Fruit fly (Drosophila melanogaster) whole organism, pupa: ENCODE results near the gene Daxx.

Experiments
- CG10348 ChIP-seq: fragments of 200-800 bp; sonication (Bioruptor generic); IDR thresholded peaks from 2 replicates; pipeline ENCODE4 v1.3.6; 2022; ENCODE audit warnings: missing biosample characterization, missing genetic modification characterization
- CG12605 ChIP-seq: fragments of 200-800 bp; sonication (Bioruptor generic); IDR thresholded peaks from 2 replicates; pipeline ENCODE4 v1.3.6; 2022; ENCODE audit warnings: missing biosample characterization, missing genetic modification characterization
- CG13204 ChIP-seq: fragments of 200-800 bp; sonication (Bioruptor generic); optimal IDR thresholded peaks from 2 replicates; lab custom pipeline; 2018; ENCODE audit warnings: missing biosample characterization, mild to moderate bottlenecking, missing genetic modification characterization, moderate library complexity
- CG14655 ChIP-seq: fragments of 200-800 bp; sonication (Bioruptor generic); optimal IDR thresholded peaks from 3 replicates; lab custom pipeline; 2017; ENCODE audit warnings: mild to moderate bottlenecking, missing biosample characterization, missing genetic modification reagents, missing genetic modification characterization
- CG15710 ChIP-seq: fragments of 200-800 bp; sonication (Bioruptor generic); optimal IDR thresholded peaks from 2 replicates; lab custom pipeline; 2018; ENCODE audit warnings: missing biosample characterization, mild to moderate bottlenecking, missing genetic modification characterization, moderate library complexity
- CG17806 ChIP-seq: fragments of 200-800 bp; sonication (Bioruptor generic); optimal IDR thresholded peaks from 2 replicates; lab custom pipeline; 2018; ENCODE audit warnings: missing biosample characterization, mild to moderate bottlenecking, missing genetic modification characterization, moderate library complexity
- CG32121 ChIP-seq: fragments of 200-800 bp; sonication (Bioruptor generic); IDR thresholded peaks from 2 replicates; pipeline ENCODE4 v1.3.6; 2022; ENCODE audit warnings: missing biosample characterization, missing genetic modification characterization
- CG34367 ChIP-seq: fragments of 200-800 bp; sonication (Bioruptor generic); optimal IDR thresholded peaks from 2 replicates; lab custom pipeline; 2018; ENCODE audit warnings: missing biosample characterization, mild to moderate bottlenecking, missing genetic modification characterization
- CG4496 ChIP-seq: fragments of 200-800 bp; sonication (Bioruptor generic); IDR thresholded peaks from 3 replicates; pipeline ENCODE4 v1.3.6; 2022; ENCODE audit warnings: missing biosample characterization, missing genetic modification characterization
- CG8159 ChIP-seq: fragments of 200-800 bp; sonication (Bioruptor generic); optimal IDR thresholded peaks from 3 replicates; lab custom pipeline; 2018; ENCODE audit warnings: missing biosample characterization, mild to moderate bottlenecking, missing genetic modification characterization, moderate library complexity
- CG8301 ChIP-seq: fragments of 200-800 bp; sonication (Bioruptor generic); optimal IDR thresholded peaks from 2 replicates; lab custom pipeline; 2018; ENCODE audit warnings: missing biosample characterization, mild to moderate bottlenecking, missing genetic modification characterization
- CG9948 ChIP-seq: fragments of 200-800 bp; sonication (Bioruptor generic); optimal IDR thresholded peaks from 2 replicates; lab custom pipeline; 2018; ENCODE audit warnings: missing biosample characterization, mild to moderate bottlenecking, missing genetic modification characterization, moderate library complexity
- D1 ChIP-seq: fragments of 200-800 bp; sonication (Bioruptor generic); optimal IDR thresholded peaks from 2 replicates; lab custom pipeline; 2018; ENCODE audit warnings: missing biosample characterization, mild to moderate bottlenecking, missing genetic modification characterization, moderate library complexity
- EcR ChIP-seq: fragments of 200-800 bp; sonication (Bioruptor generic); optimal IDR thresholded peaks from 3 replicates; lab custom pipeline; 2019; ENCODE audit warnings: missing biosample characterization, missing genetic modification characterization, mild to moderate bottlenecking, moderate library complexity, missing genetic modification reagents
- Ets98B ChIP-seq: fragments of 200-800 bp; sonication (Bioruptor generic); IDR thresholded peaks from 2 replicates; pipeline ENCODE4 v1.3.6; 2022; ENCODE audit warnings: missing biosample characterization, missing genetic modification characterization
- Pif1A ChIP-seq: fragments of 200-800 bp; sonication (Bioruptor generic); optimal IDR thresholded peaks from 3 replicates; lab custom pipeline; 2016; ENCODE audit warnings: missing biosample characterization, missing genetic modification characterization
- Pif1B ChIP-seq: fragments of 200-800 bp; sonication (Bioruptor generic); optimal IDR thresholded peaks from 3 replicates; lab custom pipeline; 2016; ENCODE audit warnings: missing biosample characterization, missing genetic modification characterization
- Snoo ChIP-seq: fragments of 200-800 bp; sonication (Bioruptor generic); optimal IDR thresholded peaks from 3 replicates; lab custom pipeline; 2017; ENCODE audit warnings: missing biosample characterization, mild to moderate bottlenecking, missing genetic modification characterization, inconsistent platforms
- fd96Ca ChIP-seq: fragments of 200-800 bp; sonication (Bioruptor generic); IDR thresholded peaks from 3 replicates; pipeline ENCODE4 v1.3.6; 2022; ENCODE audit warnings: missing biosample characterization, missing genetic modification characterization
- gl ChIP-seq: fragments of 200-800 bp; sonication (Bioruptor generic); optimal IDR thresholded peaks from 2 replicates; lab custom pipeline; 2018; ENCODE audit warnings: missing biosample characterization, mild to moderate bottlenecking, missing genetic modification characterization
- rn ChIP-seq: fragments of 200-800 bp; sonication (Bioruptor generic); IDR thresholded peaks from 2 replicates; pipeline ENCODE4 v1.3.6; 2022; ENCODE audit warnings: missing biosample characterization, missing genetic modification characterization

Gene Daxx

DNA sequence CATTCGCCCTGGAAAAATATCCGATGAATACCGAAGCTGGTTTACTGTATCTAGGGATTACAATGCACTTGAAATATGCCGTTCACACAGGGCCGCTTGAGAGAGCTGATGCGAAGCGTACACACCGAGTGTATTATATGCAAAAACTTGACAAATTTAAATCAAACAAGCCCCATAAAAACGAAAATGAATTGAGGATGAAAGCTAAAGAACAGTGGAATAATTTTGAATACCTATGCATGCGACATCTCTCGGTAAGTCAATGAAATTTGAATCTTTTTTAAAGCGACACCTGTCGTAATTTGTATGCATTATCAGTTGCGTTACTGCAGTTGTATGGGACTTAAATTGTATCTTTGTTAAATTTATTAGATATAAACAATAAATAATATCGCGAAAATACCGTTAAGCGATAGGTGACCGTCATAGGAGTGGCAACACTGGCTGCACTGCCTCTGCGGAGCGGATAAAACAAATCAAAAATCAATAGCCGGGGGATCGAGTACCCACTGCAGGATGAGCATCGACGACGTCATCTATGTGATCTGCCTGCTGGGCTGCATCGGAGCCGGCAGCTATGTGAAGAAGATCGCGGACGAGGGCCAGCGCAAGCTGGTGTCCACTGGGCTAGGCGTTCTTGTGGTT lies 24.7 kb upstream of the Daxx start, which contains the start of gene frj:
TSS of gene frj (plus strand) at position 98 of the 645 bp plus-strand sequence.
- TF ChIP-seq rn: no peak
- peak; percentile 78 for TF ChIP-seq CG4496 (GFP tag; lab: Robert Waterston, UW)
- peak; percentile 17 for TF ChIP-seq CG9948 (tag; lab: Kevin White, UChicago)
- no peak for TF ChIP-seq gl (tag; lab: Kevin White, UChicago)
- peak; percentile 47 for TF ChIP-seq CG17806 (tag; lab: Kevin White, UChicago)
- peak; percentile 32 for TF ChIP-seq CG34367
- TF ChIP-seq CG8301 (tag; lab: Kevin White, UChicago): peak; percentile 25
- TF ChIP-seq CG13204 (GFP tag; lab: Kevin White, UChicago): no peak
- peak; percentile 42 for TF ChIP-seq CG15710 (tag; lab: Kevin White, UChicago)
- peak; percentile 56; the same call in 1 of the 2 replicates for TF ChIP-seq CG32121 (GFP tag; lab: Robert Waterston, UW)
- peak; percentile 50; the same call in 1 of the 3 replicates for TF ChIP-seq fd96Ca (GFP tag; lab: Robert Waterston, UW)
- peak; percentile 3 for TF ChIP-seq Pif1A (GFP tag; lab: Kevin White, UChicago)
- TF ChIP-seq CG8159 (tag; lab: Kevin White, UChicago): peak; percentile 52
- no peak for TF ChIP-seq EcR (GFP tag; lab: Kevin White, UChicago)
- TF ChIP-seq Ets98B (GFP tag; lab: Robert Waterston, UW): peak; percentile 53; the same call in 1 of the 2 replicates

dm6 chr2L:6457583-6457982 lies 23.1 kb upstream of the Daxx start:
- TF ChIP-seq Pif1A (GFP tag; lab: Kevin White, UChicago) (no peak), EcR (GFP tag; lab: Kevin White, UChicago) (no peak), Ets98B (GFP tag; lab: Robert Waterston, UW) (no peak), CG15710 (tag; lab: Kevin White, UChicago) (no peak), Pif1B (no peak), CG4496 (GFP tag; lab: Robert Waterston, UW) (no peak), Snoo (tag; lab: Kevin White, UChicago) (no peak), CG8159 (tag; lab: Kevin White, UChicago) (no peak), rn (no peak), CG32121 (GFP tag; lab: Robert Waterston, UW) (no peak), fd96Ca (GFP tag; lab: Robert Waterston, UW) (no peak), CG12605 (GFP tag; lab: Robert Waterston, UW) (no peak), CG10348 (no peak), CG14655 (GFP tag; lab: Kevin White, UChicago) (no peak)
- TF ChIP-seq, all 21 proteins: peak for 0

DNA sequence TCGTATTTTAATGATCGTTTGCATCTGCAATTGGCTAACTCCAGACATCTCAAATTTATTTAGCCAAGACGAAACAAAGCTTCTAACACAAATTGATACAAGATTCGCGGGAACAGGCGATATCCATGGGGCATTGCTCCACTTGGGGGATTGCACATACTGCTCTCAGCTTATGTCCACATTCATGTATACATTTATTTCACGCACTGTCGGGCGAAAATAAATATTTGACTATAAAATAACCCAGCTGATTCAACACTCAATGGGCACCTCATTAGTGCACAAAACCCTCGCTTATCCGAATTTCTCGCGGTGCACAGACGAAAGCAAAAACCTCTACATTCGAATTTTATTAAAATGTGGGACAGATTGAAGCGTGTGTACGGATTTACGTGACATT lies 19.2 kb upstream of the Daxx start:
- TF ChIP-seq CG17806 (tag; lab: Kevin White, UChicago): no peak
- no peak for TF ChIP-seq CG14655 (GFP tag; lab: Kevin White, UChicago)
- no peak for TF ChIP-seq EcR (GFP tag; lab: Kevin White, UChicago)
- no peak for TF ChIP-seq Ets98B (GFP tag; lab: Robert Waterston, UW)
- no peak for TF ChIP-seq Pif1A (GFP tag; lab: Kevin White, UChicago)
- TF ChIP-seq CG8301 (tag; lab: Kevin White, UChicago): no peak
- no peak for TF ChIP-seq D1 (tag; lab: Kevin White, UChicago)
- no peak for TF ChIP-seq Pif1B
- no peak for TF ChIP-seq CG15710 (tag; lab: Kevin White, UChicago)

dm6 chr2L:6462259-6462658 lies 18.5 kb upstream of the Daxx start:
- TF ChIP-seq EcR (GFP tag; lab: Kevin White, UChicago): no peak
- no peak for TF ChIP-seq D1 (tag; lab: Kevin White, UChicago)
- TF ChIP-seq Pif1B: no peak
- no peak for TF ChIP-seq rn
- no peak for TF ChIP-seq CG12605 (GFP tag; lab: Robert Waterston, UW)
- no peak for TF ChIP-seq CG17806 (tag; lab: Kevin White, UChicago)
- TF ChIP-seq CG34367: no peak
- no peak for TF ChIP-seq Snoo (tag; lab: Kevin White, UChicago)

DNA sequence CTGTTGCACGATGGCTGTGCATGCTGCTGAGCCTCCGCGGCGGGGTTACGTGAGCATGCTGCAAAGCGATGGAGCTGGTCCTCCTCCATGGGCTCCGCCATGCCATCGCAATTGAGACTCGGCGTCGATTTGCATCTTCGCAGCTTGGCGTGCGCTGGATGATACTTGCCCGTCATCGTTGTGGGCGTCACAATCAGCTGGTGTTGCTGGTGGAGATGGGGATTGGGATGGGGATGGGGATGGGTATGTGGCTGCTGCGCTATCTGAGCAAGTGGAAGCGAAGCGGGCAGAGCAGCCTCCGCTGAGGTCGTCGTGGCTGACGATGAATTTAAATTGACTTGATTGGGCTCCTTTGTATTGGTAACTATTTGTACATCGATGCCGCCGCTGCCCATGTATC lies 17.3 kb upstream of the Daxx start:
- TF ChIP-seq EcR (GFP tag; lab: Kevin White, UChicago) (peak; percentile 64), fd96Ca (GFP tag; lab: Robert Waterston, UW) (0 out of 3 replicates have a peak, but pooled peaks have one; percentile 37), gl (tag; lab: Kevin White, UChicago) (no peak), Pif1A (GFP tag; lab: Kevin White, UChicago) (no peak), CG13204 (GFP tag; lab: Kevin White, UChicago) (peak; percentile 71), Snoo (tag; lab: Kevin White, UChicago) (no peak), Ets98B (GFP tag; lab: Robert Waterston, UW) (no peak), CG14655 (GFP tag; lab: Kevin White, UChicago) (no peak)

DNA sequence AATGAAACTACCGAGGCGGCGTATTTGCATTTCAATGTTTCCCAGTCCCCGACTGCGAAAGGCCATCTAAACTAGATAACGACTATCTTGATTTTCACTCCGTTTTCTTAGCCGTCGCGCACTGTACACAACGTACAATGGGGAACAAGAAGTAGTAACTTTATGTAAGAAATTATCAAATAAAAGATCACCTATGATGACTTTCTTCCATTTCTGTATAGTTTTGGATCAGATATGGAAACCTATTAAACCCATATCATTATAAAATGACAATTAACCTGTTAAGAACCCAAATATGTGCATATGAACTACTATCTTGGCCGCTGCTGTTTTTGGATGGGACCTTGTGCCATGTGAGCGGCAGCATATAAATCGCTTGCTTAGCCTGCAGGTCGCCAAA lies 16.5 kb upstream of the Daxx start:
- TF ChIP-seq CG14655 (GFP tag; lab: Kevin White, UChicago): peak; percentile 21
- TF ChIP-seq EcR (GFP tag; lab: Kevin White, UChicago): no peak
- peak; percentile 26 for TF ChIP-seq CG8301 (tag; lab: Kevin White, UChicago)
- TF ChIP-seq Pif1A (GFP tag; lab: Kevin White, UChicago): peak; percentile 12
- no peak for TF ChIP-seq Pif1B
